Fruit fly (Drosophila melanogaster) whole organism, embryonic: ENCODE measurements around the gene SppL.

Source experiments
- CG17328 ChIP-seq: fragments of 200-800 bp; sonication (Bioruptor generic); IDR thresholded peaks from 2 replicates; pipeline ENCODE4 v1.3.6; 2022; ENCODE audit warnings: missing biosample characterization, missing genetic modification characterization
- CG6272 ChIP-seq: fragments of 200-800 bp; sonication (Bioruptor generic); IDR thresholded peaks from 2 replicates; pipeline ENCODE4 v1.3.6; 2022; ENCODE audit warnings: missing biosample characterization, missing genetic modification characterization
- Scr ChIP-seq: fragments of 200-800 bp; sonication (Bioruptor generic); IDR thresholded peaks from 2 replicates; pipeline ENCODE4 v1.3.6; 2022; ENCODE audit warnings: missing biosample characterization, missing genetic modification characterization; ENCODE audit not compliant: partially characterized antibody
- fu2 ChIP-seq: fragments of 200-800 bp; sonication (Bioruptor generic); optimal IDR thresholded peaks from 2 replicates; lab custom pipeline; 2016; ENCODE audit warnings: missing biosample characterization, missing genetic modification characterization
- gce ChIP-seq: fragments of 200-800 bp; sonication (Bioruptor generic); IDR thresholded peaks from 3 replicates; pipeline ENCODE4 v1.3.6; 2022; ENCODE audit warnings: missing biosample characterization, missing genetic modification characterization
- gem ChIP-seq: fragments of 200-800 bp; sonication (Bioruptor generic); optimal IDR thresholded peaks from 2 replicates; lab custom pipeline; 2019; ENCODE audit warnings: missing biosample characterization, mild to moderate bottlenecking, missing genetic modification characterization, moderate library complexity
- lola ChIP-seq, 3 experiments: fragments of >200 bp in 2 of 3; fragments of 200-800 bp in 1 of 3; sonication (Bioruptor generic) in 1 of 3; optimal IDR thresholded peaks; 2 replicates each; lab custom pipeline; 2017 to 2019; ENCODE audit warnings: missing biosample characterization in 3 of 3, missing genetic modification characterization in 3 of 3, mild to moderate bottlenecking in 1 of 3, moderate library complexity in 1 of 3
- sqz ChIP-seq: fragments of 200-800 bp; sonication (Bioruptor generic); optimal IDR thresholded peaks from 3 replicates; lab custom pipeline; 2018; ENCODE audit warnings: missing biosample characterization, mild to moderate bottlenecking, missing genetic modification characterization
- zen2 ChIP-seq: fragments of 200-800 bp; sonication (Bioruptor generic); IDR thresholded peaks from 3 replicates; pipeline ENCODE4 v1.3.6; 2022; ENCODE audit warnings: missing biosample characterization, missing genetic modification characterization; ENCODE audit not compliant: partially characterized antibody

dm6 chr3R:25883877-25884276, 2.1 kb downstream of the SppL start:
- TF ChIP-seq lola (GFP tag; optimal IDR thresholded peaks at IDR 0.05; lab: Kevin White, UChicago) (no peak), CG6272 (GFP tag; lab: Robert Waterston, UW) (no peak), sqz (GFP tag; lab: Kevin White, UChicago) (no peak), CG17328 (no peak), gce (GFP tag; lab: Robert Waterston, UW) (no peak), Scr (GFP tag; lab: Robert Waterston, UW) (no peak), fu2 (GFP tag; lab: Kevin White, UChicago) (no peak), zen2 (GFP tag; lab: Robert Waterston, UW) (no peak), gem (tag; lab: Kevin White, UChicago) (no peak)
